Worm (Caenorhabditis elegans) whole organism, late embryonic: Measurements from ENCODE around the gene sut-2.

Experiments
- C08G9.2 ChIP-seq: sonication (generic microtip); optimal IDR thresholded peaks from 2 replicates; lab custom pipeline; 2016; ENCODE audit warnings: mild to moderate bottlenecking, missing genetic modification characterization, moderate library complexity, missing compliant biosample characterization
- ama-1 ChIP-seq: fragments of 150-350 bp; optimal IDR thresholded peaks from 2 replicates; lab custom pipeline; 2014
- ceh-2 ChIP-seq: sonication (generic microtip); optimal IDR thresholded peaks from 2 replicates; lab custom pipeline; 2016; ENCODE audit warnings: missing genotype, missing genetic modification characterization, missing compliant biosample characterization
- ceh-30 ChIP-seq: fragments of 150-350 bp; optimal IDR thresholded peaks from 2 replicates; lab custom pipeline; 2014; ENCODE audit warnings: missing biosample characterization, missing genetic modification characterization
- hlh-6 ChIP-seq: sonication (generic microtip); optimal IDR thresholded peaks from 2 replicates; lab custom pipeline; 2016; ENCODE audit warnings: missing genotype, missing genetic modification characterization, missing compliant biosample characterization
- hlh-8 ChIP-seq: sonication (generic microtip); optimal IDR thresholded peaks from 2 replicates; lab custom pipeline; 2016; ENCODE audit warnings: missing genotype, missing genetic modification characterization, missing compliant biosample characterization
- lim-6 ChIP-seq: sonication (generic microtip); optimal IDR thresholded peaks from 2 replicates; lab custom pipeline; 2016; ENCODE audit warnings: missing genetic modification characterization, missing compliant biosample characterization
- lin-11 ChIP-seq: fragments of 200-800 bp; sonication (Bioruptor generic); optimal IDR thresholded peaks from 2 replicates; lab custom pipeline; 2018; ENCODE audit warnings: mild to moderate bottlenecking, missing genetic modification characterization, missing compliant biosample characterization
- npax-4 ChIP-seq: sonication (generic microtip); optimal IDR thresholded peaks from 2 replicates; lab custom pipeline; 2016; ENCODE audit warnings: missing genetic modification characterization, missing compliant biosample characterization
- pha-4 ChIP-seq: fragments of 150-350 bp; optimal IDR thresholded peaks from 2 replicates; lab custom pipeline; 2018; ENCODE audit warnings: missing biosample characterization, missing genetic modification reagents, missing genetic modification characterization
- pqm-1 ChIP-seq: sonication (generic microtip); optimal IDR thresholded peaks from 2 replicates; lab custom pipeline; 2016; ENCODE audit warnings: missing genetic modification characterization, missing compliant biosample characterization
- sox-2 ChIP-seq: fragments of 200-800 bp; sonication (Bioruptor generic); IDR thresholded peaks from 2 replicates; pipeline ENCODE4 v1.3.6; 2022; ENCODE audit warnings: missing genetic modification reagents, missing genetic modification characterization, missing compliant biosample characterization
- ttx-3 ChIP-seq: sonication (generic microtip); optimal IDR thresholded peaks from 2 replicates; lab custom pipeline; 2016; ENCODE audit warnings: missing genetic modification reagents, missing genetic modification characterization, missing compliant biosample characterization

- no peak for TF ChIP-seq npax-4 (tag; lab: Kevin White, UChicago)
- no peak for TF ChIP-seq ceh-30 (tag; lab: Kevin White, UChicago)
- TF ChIP-seq pqm-1 (tag; lab: Kevin White, UChicago), result no peak
- TF ChIP-seq pha-4 (tag; lab: Kevin White, UChicago), result no peak
- TF ChIP-seq lim-6, result no peak
- TF ChIP-seq ama-1 (lab: Kevin White, UChicago), result no peak
- TF ChIP-seq ttx-3, result no peak
- no peak for TF ChIP-seq ceh-2 (tag; lab: Kevin White, UChicago)
- no peak for TF ChIP-seq sox-2 (GFP tag; lab: Robert Waterston, UW)
- no peak for TF ChIP-seq hlh-8 (tag; lab: Kevin White, UChicago)
- no peak for TF ChIP-seq C08G9.2 (tag; lab: Kevin White, UChicago)
- no peak for TF ChIP-seq lin-11 (tag; lab: Kevin White, UChicago)
- no peak for TF ChIP-seq hlh-6
These were observed 10.7 kb upstream of the sut-2 start for ce11 chrV:4580594-4580993.
